Worm (Caenorhabditis elegans) whole organism, late embryonic: Measurements from ENCODE around the gene sago-1.

Experiments used
- K02D7.2 ChIP-seq: sonication (generic microtip); optimal IDR thresholded peaks from 2 replicates; lab custom pipeline; 2017; ENCODE audit warnings: mild to moderate bottlenecking, missing genetic modification characterization, missing compliant biosample characterization
- ama-1 ChIP-seq: fragments of 150-350 bp; optimal IDR thresholded peaks from 2 replicates; lab custom pipeline; 2014
- ceh-22 ChIP-seq: sonication (generic microtip); optimal IDR thresholded peaks from 2 replicates; lab custom pipeline; 2017; ENCODE audit warnings: missing biosample characterization, missing genetic modification characterization
- che-1 ChIP-seq: sonication (generic microtip); optimal IDR thresholded peaks from 2 replicates; lab custom pipeline; 2016; ENCODE audit warnings: mild to moderate bottlenecking, missing genetic modification characterization, missing compliant biosample characterization
- dmd-4 ChIP-seq: sonication (generic microtip); optimal IDR thresholded peaks from 2 replicates; lab custom pipeline; 2016; ENCODE audit warnings: borderline replicate concordance, missing genetic modification characterization, missing compliant biosample characterization
- lin-11 ChIP-seq: fragments of 200-800 bp; sonication (Bioruptor generic); optimal IDR thresholded peaks from 2 replicates; lab custom pipeline; 2018; ENCODE audit warnings: mild to moderate bottlenecking, missing genetic modification characterization, missing compliant biosample characterization
- npax-4 ChIP-seq: sonication (generic microtip); optimal IDR thresholded peaks from 2 replicates; lab custom pipeline; 2016; ENCODE audit warnings: missing genetic modification characterization, missing compliant biosample characterization
- odd-2 ChIP-seq: sonication (generic microtip); optimal IDR thresholded peaks from 2 replicates; lab custom pipeline; 2017; ENCODE audit warnings: antibody characterized with exemption, mild to moderate bottlenecking, missing genetic modification characterization, missing compliant biosample characterization
- pag-3 ChIP-seq: sonication (generic microtip); optimal IDR thresholded peaks from 2 replicates; lab custom pipeline; 2016; ENCODE audit warnings: missing compliant biosample characterization, missing genetic modification characterization, borderline replicate concordance
- sox-2 ChIP-seq: fragments of 200-800 bp; sonication (Bioruptor generic); IDR thresholded peaks from 2 replicates; pipeline ENCODE4 v1.3.6; 2022; ENCODE audit warnings: missing genetic modification reagents, missing genetic modification characterization, missing compliant biosample characterization
- tbx-2 ChIP-seq: sonication (generic microtip); optimal IDR thresholded peaks from 2 replicates; lab custom pipeline; 2016; ENCODE audit warnings: missing genetic modification characterization, missing compliant biosample characterization
- unc-55 ChIP-seq: sonication (generic microtip); optimal IDR thresholded peaks from 2 replicates; lab custom pipeline; 2017; ENCODE audit warnings: missing biosample characterization, missing genetic modification reagents, missing genetic modification characterization

- TF ChIP-seq ceh-22: no peak
- TF ChIP-seq ama-1: no peak
- TF ChIP-seq che-1: no peak
- TF ChIP-seq K02D7.2 (tag; lab: Kevin White, UChicago): no peak
- TF ChIP-seq sox-2 (GFP tag; lab: Robert Waterston, UW): no peak
- TF ChIP-seq pag-3 (tag; lab: Kevin White, UChicago): no peak
- no peak for TF ChIP-seq odd-2
- TF ChIP-seq lin-11: no peak
- no peak for TF ChIP-seq npax-4 (tag; lab: Kevin White, UChicago)
- TF ChIP-seq unc-55 (GFP tag; lab: Kevin White, UChicago): no peak
- TF ChIP-seq tbx-2 (tag; lab: Kevin White, UChicago): no peak
- TF ChIP-seq dmd-4 (tag; lab: Kevin White, UChicago): no peak
These were observed 13.1 kb downstream of the sago-1 start, which contains the start of gene cest-24 for ce11 chrV:6316632-6317031.
